Worm (Caenorhabditis elegans) whole organism, L3 larva: ENCODE measurements around the gene tmem-24.

Source experiments
- egl-27 ChIP-seq: sonication (generic microtip); optimal IDR thresholded peaks from 4 replicates; lab custom pipeline; 2017; ENCODE audit warnings: missing biosample characterization, missing genetic modification reagents, missing genetic modification characterization
- elt-3 ChIP-seq, 3 experiments: fragments of 150-350 bp in 1 of 3; sonication (generic microtip) in 2 of 3; optimal IDR thresholded peaks; 2 replicates in 2 of 3; 4 replicates in 1 of 3; lab custom pipeline; 2014 to 2017; ENCODE audit warnings: missing biosample characterization in 3 of 3, missing genetic modification characterization in 3 of 3
- lsy-12 ChIP-seq: sonication (generic microtip); optimal IDR thresholded peaks from 2 replicates; lab custom pipeline; 2016; ENCODE audit warnings: mild to moderate bottlenecking, missing genetic modification characterization, missing compliant biosample characterization
- mdl-1 ChIP-seq: fragments of 150-350 bp; optimal IDR thresholded peaks from 2 replicates; lab custom pipeline; 2014; ENCODE audit warnings: missing biosample characterization, missing genetic modification characterization
- nhr-23 ChIP-seq: fragments of 150-350 bp; optimal IDR thresholded peaks from 2 replicates; lab custom pipeline; 2014; ENCODE audit warnings: missing biosample characterization, missing genetic modification reagents, missing genetic modification characterization
- nhr-76 ChIP-seq: fragments of 150-350 bp; sonication (generic microtip); optimal IDR thresholded peaks from 5 replicates; lab custom pipeline; 2014; ENCODE audit warnings: missing biosample characterization, missing genetic modification characterization
- nhr-77 ChIP-seq: fragments of 150-350 bp; optimal IDR thresholded peaks from 2 replicates; lab custom pipeline; 2014; ENCODE audit warnings: missing biosample characterization, missing genetic modification characterization
- sea-2 ChIP-seq: fragments of 150-350 bp; sonication (generic microtip); optimal IDR thresholded peaks from 4 replicates; lab custom pipeline; 2014; ENCODE audit warnings: missing biosample characterization, missing genetic modification reagents, missing genetic modification characterization
- ztf-11 ChIP-seq: fragments of 150-350 bp; optimal IDR thresholded peaks from 2 replicates; lab custom pipeline; 2014; ENCODE audit warnings: missing biosample characterization, missing genetic modification characterization
- ztf-4 ChIP-seq: fragments of 150-350 bp; optimal IDR thresholded peaks from 2 replicates; lab custom pipeline; 2014; ENCODE audit warnings: missing biosample characterization, missing genetic modification characterization

DNA sequence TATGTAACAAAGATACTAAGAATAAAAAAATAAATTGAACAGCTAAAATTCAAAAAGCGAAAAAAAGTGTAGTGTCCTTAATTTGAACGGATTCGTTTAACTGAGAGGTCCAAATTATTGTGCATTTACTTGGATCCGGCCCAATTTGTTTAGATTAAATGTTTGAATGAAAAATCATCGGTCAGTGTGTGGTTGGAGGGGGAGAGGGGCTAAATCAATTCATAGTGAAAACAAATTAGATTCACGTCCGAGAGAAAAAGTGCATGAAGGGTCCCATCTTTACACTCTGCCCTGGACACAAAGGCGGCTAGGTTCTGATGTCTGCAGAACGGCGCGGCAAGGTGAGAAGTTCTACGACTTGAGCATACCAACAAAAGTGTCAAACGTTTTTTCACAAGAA lies 25.9 kb downstream of the tmem-24 start:
- TF ChIP-seq nhr-23 (tag; lab: Kevin White, UChicago) (no peak), sea-2 (GFP tag; lab: Kevin White, UChicago) (no peak), nhr-76 (tag; lab: Kevin White, UChicago) (no peak), ztf-4 (tag; lab: Kevin White, UChicago) (no peak), mdl-1 (tag; lab: Kevin White, UChicago) (no peak), egl-27 (tag; lab: Kevin White, UChicago) (no peak), ztf-11 (tag; lab: Kevin White, UChicago) (no peak), nhr-77 (no peak), lsy-12 (tag; lab: Kevin White, UChicago) (no peak), elt-3 (tag; optimal IDR thresholded peaks at IDR 0.05; lab: Kevin White, UChicago) (no peak)
